Worm (Caenorhabditis elegans) whole organism, early embryonic: ENCODE data around the gene egl-26.

Experiments used
- B0310.2 ChIP-seq: sonication (generic microtip); optimal IDR thresholded peaks from 2 replicates; lab custom pipeline; 2016; ENCODE audit warnings: mild to moderate bottlenecking, missing genetic modification characterization, missing compliant biosample characterization
- F13C5.2 ChIP-seq: sonication (generic microtip); optimal IDR thresholded peaks from 2 replicates; lab custom pipeline; 2017; ENCODE audit warnings: mild to moderate bottlenecking, missing genetic modification characterization, inconsistent platforms, missing compliant biosample characterization
- aly-1 ChIP-seq: sonication (generic microtip); optimal IDR thresholded peaks from 2 replicates; lab custom pipeline; 2016; ENCODE audit warnings: missing genetic modification characterization, missing compliant biosample characterization
- ama-1 ChIP-seq: fragments of 150-350 bp; optimal IDR thresholded peaks from 2 replicates; lab custom pipeline; 2014
- ceh-13 ChIP-seq: fragments of 200-800 bp; sonication (Bioruptor generic); optimal IDR thresholded peaks from 2 replicates; lab custom pipeline; 2018; ENCODE audit warnings: mild to moderate bottlenecking, missing genetic modification characterization, missing compliant biosample characterization
- ceh-36 ChIP-seq: sonication (generic microtip); optimal IDR thresholded peaks from 2 replicates; lab custom pipeline; 2016; ENCODE audit warnings: missing genetic modification characterization, inconsistent platforms, missing compliant biosample characterization
- ets-7 ChIP-seq: sonication (generic microtip); optimal IDR thresholded peaks from 2 replicates; lab custom pipeline; 2016; ENCODE audit warnings: missing genotype, missing genetic modification characterization, missing compliant biosample characterization
- flt-1 ChIP-seq: fragments of 200-800 bp; sonication (Bioruptor generic); IDR thresholded peaks from 2 replicates; pipeline ENCODE4 v1.3.6; 2022; ENCODE audit warnings: missing genetic modification characterization, missing compliant biosample characterization
- hmbx-1 ChIP-seq: sonication (generic microtip); optimal IDR thresholded peaks from 2 replicates; lab custom pipeline; 2016; ENCODE audit warnings: mild to moderate bottlenecking, missing genetic modification characterization, missing compliant biosample characterization
- hmg-4 ChIP-seq: fragments of 200-800 bp; sonication (Bioruptor generic); optimal IDR thresholded peaks from 2 replicates; lab custom pipeline; 2018; ENCODE audit warnings: mild to moderate bottlenecking, missing genetic modification characterization, missing compliant biosample characterization
- hnd-1 ChIP-seq: sonication (generic microtip); optimal IDR thresholded peaks from 2 replicates; lab custom pipeline; 2016; ENCODE audit warnings: missing genetic modification characterization, missing compliant biosample characterization
- pes-1 ChIP-seq: fragments of 200-800 bp; sonication (Bioruptor generic); IDR thresholded peaks from 2 replicates; pipeline ENCODE4 v1.3.6; 2022; ENCODE audit warnings: missing genetic modification reagents, missing genetic modification characterization, missing compliant biosample characterization
- scrt-1 ChIP-seq: fragments of 200-800 bp; sonication (Bioruptor generic); IDR thresholded peaks from 2 replicates; pipeline ENCODE4 v1.3.6; 2022; ENCODE audit warnings: missing genetic modification characterization, missing compliant biosample characterization
- sea-1 ChIP-seq: fragments of 200-800 bp; sonication (Bioruptor generic); conservative IDR thresholded peaks from 2 replicates; pipeline ENCODE4 v1.3.6; 2022; ENCODE audit warnings: missing genetic modification characterization, missing compliant biosample characterization
- tbx-11 ChIP-seq: fragments of 200-800 bp; sonication (Bioruptor generic); IDR thresholded peaks from 2 replicates; pipeline ENCODE4 v1.3.6; 2022; ENCODE audit warnings: missing genetic modification characterization, missing compliant biosample characterization
- tbx-37 ChIP-seq: fragments of 200-800 bp; sonication (Bioruptor generic); conservative IDR thresholded peaks from 2 replicates; pipeline ENCODE4 v1.3.6; 2022; ENCODE audit warnings: missing genetic modification reagents, missing genetic modification characterization, missing compliant biosample characterization
- tra-4 ChIP-seq: sonication (generic microtip); optimal IDR thresholded peaks from 2 replicates; lab custom pipeline; 2017; ENCODE audit warnings: missing genetic modification characterization, missing compliant biosample characterization

egl-26 gene

ce11 chrII:33904-34303, 35.5 kb upstream of the egl-26 start, which contains the start of gene F23F1.2:
TSS of gene F23F1.2 (plus strand) at chrII:34204.
- TF ChIP-seq sea-1 (GFP tag; lab: Robert Waterston, UW) (no peak), ceh-13 (GFP tag; lab: Kevin White, UChicago) (no peak)

ce11 chrII:37213-37612, 32.2 kb upstream of the egl-26 start, which contains the start of gene F23F1.6:
TSS of gene F23F1.6 (minus strand) at chrII:37313.
- TF ChIP-seq sea-1 (GFP tag; lab: Robert Waterston, UW): no peak
- TF ChIP-seq pes-1 (GFP tag; lab: Robert Waterston, UW): no peak
- no peak for TF ChIP-seq hnd-1 (tag; lab: Kevin White, UChicago)
- TF ChIP-seq tra-4 (tag; lab: Kevin White, UChicago): no peak
- no peak for TF ChIP-seq ceh-13 (GFP tag; lab: Kevin White, UChicago)
- TF ChIP-seq hmbx-1 (tag; lab: Kevin White, UChicago): no peak
- TF ChIP-seq tbx-11: no peak
- no peak for TF ChIP-seq ceh-36
- TF ChIP-seq B0310.2 (tag; lab: Kevin White, UChicago): no peak
- TF ChIP-seq F13C5.2: no peak
- no peak for TF ChIP-seq flt-1 (GFP tag; lab: Robert Waterston, UW)
- no peak for TF ChIP-seq hmg-4 (GFP tag; lab: Kevin White, UChicago)
- TF ChIP-seq scrt-1 (GFP tag; lab: Robert Waterston, UW): no peak

DNA sequence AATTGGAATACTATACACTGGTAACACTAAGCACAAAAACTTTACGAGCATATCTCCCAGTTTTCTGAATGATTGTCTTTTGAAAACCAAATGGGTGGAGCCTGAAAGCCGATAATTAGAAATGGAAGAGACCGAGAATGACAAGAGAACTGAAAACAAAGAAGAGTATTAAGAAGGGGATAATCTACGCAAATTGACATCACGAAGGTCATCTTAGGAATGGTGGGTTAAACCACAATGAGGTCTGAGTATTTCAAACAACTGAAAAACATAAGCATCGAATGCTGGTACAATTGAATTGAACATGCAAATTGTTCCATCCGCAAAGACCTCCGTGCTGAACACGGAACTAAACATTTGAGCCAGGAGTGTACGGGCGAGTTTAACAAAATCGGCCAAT, 30.0 kb upstream of the egl-26 start, which contains the start of gene spp-24:
spp-24 (minus strand) TSS at position 101 of the 400 bp plus-strand sequence.
- TF ChIP-seq hmg-4 (GFP tag; lab: Kevin White, UChicago): no peak
- no peak for TF ChIP-seq hmbx-1 (tag; lab: Kevin White, UChicago)
- no peak for TF ChIP-seq sea-1 (GFP tag; lab: Robert Waterston, UW)
- no peak for TF ChIP-seq F13C5.2
- TF ChIP-seq ceh-36: no peak
- TF ChIP-seq ama-1 (lab: Kevin White, UChicago): no peak

DNA sequence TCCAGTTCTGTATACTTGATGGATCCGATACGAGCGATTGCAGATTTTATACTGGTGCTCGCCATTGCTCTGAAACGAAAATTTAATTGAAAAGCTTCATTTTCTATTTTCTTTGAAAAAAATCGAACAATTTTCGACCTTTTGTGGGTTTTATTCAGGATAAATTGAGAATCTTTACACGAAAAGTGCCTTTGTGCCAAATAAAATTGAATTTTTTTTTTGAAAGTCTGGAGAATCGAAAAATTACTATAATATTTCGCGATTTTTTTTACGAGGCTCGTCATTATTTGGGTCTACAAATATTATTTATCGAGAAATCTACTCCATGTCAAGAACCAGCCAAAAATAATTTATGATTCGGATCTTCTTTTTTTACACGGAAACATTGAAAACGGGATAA, 27.5 kb upstream of the egl-26 start, which contains the start of gene F23F1.10:
F23F1.10 (minus strand) TSS at position 69 of the 400 bp plus-strand sequence.
- no peak for TF ChIP-seq ceh-13 (GFP tag; lab: Kevin White, UChicago)
- TF ChIP-seq aly-1 (tag; lab: Kevin White, UChicago): no peak

ce11 chrII:43640-44039, 25.8 kb upstream of the egl-26 start, which contains the start of gene nfyc-1:
TSS of gene nfyc-1 (plus strand) at chrII:43907.
- TF ChIP-seq F13C5.2 (peak; percentile 54), tra-4 (tag; lab: Kevin White, UChicago) (no peak), tbx-37 (GFP tag; lab: Robert Waterston, UW) (no peak)

DNA sequence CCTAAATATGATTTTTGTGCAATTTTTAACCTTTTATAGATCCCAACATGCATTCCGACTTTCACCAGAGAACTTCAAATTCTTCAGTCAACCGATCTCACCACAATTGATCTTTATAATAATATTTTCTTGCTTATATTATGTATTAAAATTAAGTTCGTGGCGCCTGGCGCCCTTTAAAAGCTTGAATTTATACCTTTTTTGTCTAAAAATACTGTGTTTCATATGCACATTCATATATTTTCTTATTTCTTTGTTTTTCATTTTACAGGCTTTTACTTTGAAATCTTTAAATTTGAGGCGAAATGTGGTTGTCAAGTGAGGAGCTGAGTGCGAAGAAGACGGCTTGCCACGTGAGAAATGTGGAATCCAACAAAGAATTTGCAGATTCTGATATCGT, 24.7 kb upstream of the egl-26 start, which contains the start of gene rpoa-49:
rpoa-49 (plus strand) TSS at position 301 of the 400 bp plus-strand sequence.
- TF ChIP-seq B0310.2 (tag; lab: Kevin White, UChicago) (no peak), sea-1 (GFP tag; lab: Robert Waterston, UW) (no peak), hmg-4 (GFP tag; lab: Kevin White, UChicago) (no peak), scrt-1 (GFP tag; lab: Robert Waterston, UW) (no peak), F13C5.2 (no peak), flt-1 (GFP tag; lab: Robert Waterston, UW) (no peak), ama-1 (lab: Kevin White, UChicago) (no peak), hnd-1 (tag; lab: Kevin White, UChicago) (no peak), tbx-37 (GFP tag; lab: Robert Waterston, UW) (no peak), ets-7 (no peak), hmbx-1 (tag; lab: Kevin White, UChicago) (no peak), ceh-13 (GFP tag; lab: Kevin White, UChicago) (no peak), pes-1 (GFP tag; lab: Robert Waterston, UW) (no peak), tra-4 (tag; lab: Kevin White, UChicago) (no peak), ceh-36 (no peak), tbx-11 (no peak), aly-1 (tag; lab: Kevin White, UChicago) (no peak)

DNA sequence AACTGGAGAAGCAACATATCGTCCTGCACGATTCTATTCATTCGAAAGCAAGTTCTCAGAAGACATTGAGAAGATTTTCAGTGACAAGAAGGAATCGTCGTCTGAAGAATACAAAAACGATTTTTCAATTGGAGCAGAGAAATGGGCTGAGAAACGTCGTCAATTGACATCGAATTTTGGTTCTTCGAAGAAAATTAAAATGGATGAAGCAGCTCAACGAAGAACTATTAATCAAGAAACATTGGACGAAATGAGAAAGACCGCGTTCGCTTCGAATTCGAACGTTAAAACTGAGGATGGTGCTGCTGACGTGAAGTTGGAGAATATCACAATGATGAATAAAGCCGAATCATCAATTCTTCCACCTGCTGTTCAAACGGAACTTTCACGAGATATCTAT, 23.3 kb upstream of the egl-26 start, which contains the start of gene rpt-4:
rpt-4 (minus strand) TSS at position 101 of the 400 bp plus-strand sequence.
- no peak for TF ChIP-seq hmbx-1 (tag; lab: Kevin White, UChicago)
- TF ChIP-seq ceh-13 (GFP tag; lab: Kevin White, UChicago): no peak
- TF ChIP-seq B0310.2 (tag; lab: Kevin White, UChicago): no peak
- no peak for TF ChIP-seq ets-7
- TF ChIP-seq pes-1 (GFP tag; lab: Robert Waterston, UW): no peak
- no peak for TF ChIP-seq aly-1 (tag; lab: Kevin White, UChicago)
- no peak for TF ChIP-seq hnd-1 (tag; lab: Kevin White, UChicago)
- no peak for TF ChIP-seq ceh-36
- no peak for TF ChIP-seq tra-4 (tag; lab: Kevin White, UChicago)

DNA sequence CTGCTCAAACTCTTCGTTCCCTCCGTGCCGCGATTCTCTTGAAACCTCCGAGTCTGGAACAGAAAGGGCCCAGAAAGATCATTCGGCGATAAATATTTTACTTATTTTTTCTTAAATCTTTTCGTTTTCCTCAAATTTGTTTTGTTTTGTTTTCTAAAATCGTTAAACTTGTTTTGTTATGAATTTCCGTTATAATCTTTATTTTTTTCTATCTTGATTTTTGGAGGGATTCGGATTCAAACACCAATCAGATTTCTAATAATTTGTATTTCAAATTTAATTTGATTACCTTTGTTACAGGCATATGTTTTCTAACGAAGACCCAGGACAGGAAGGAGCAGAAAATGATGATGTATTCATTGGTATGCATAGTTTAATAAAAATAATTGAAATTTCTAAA, 22.2 kb upstream of the egl-26 start, which contains the start of gene C23H3.5:
C23H3.5 (plus strand) TSS at position 301 of the 400 bp plus-strand sequence.
- TF ChIP-seq tra-4 (tag; lab: Kevin White, UChicago): no peak

DNA sequence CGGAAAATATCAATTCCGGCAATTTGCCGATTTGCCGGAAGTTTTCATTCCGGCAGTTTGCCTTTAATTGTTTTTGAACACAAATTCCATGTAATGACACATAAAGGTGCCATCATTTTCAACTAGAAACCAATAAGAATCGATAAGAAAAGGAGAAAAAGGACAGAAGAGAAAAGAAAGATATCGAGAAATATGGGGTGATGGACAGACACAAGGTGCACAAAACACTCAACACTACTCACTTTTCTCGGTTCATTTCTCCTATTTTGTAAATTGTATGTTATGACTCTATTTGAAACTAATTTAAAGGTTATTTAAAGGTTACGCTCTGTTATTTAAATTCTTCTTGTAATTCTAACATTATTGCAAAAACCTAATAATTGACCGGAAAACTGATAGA, 18.6 kb upstream of the egl-26 start:
- TF ChIP-seq sea-1 (GFP tag; lab: Robert Waterston, UW) (no peak), hmbx-1 (tag; lab: Kevin White, UChicago) (peak; percentile 37), ama-1 (lab: Kevin White, UChicago) (no peak), ets-7 (no peak), pes-1 (GFP tag; lab: Robert Waterston, UW) (no peak)
